Fruit fly (Drosophila melanogaster) Kc167 (cell line): ENCODE measurements around the gene Elp1.

ENCODE experiments used
- Myc ChIP-seq: fragments of >200 bp; optimal IDR thresholded peaks from 2 replicates; lab custom pipeline; 2017; ENCODE audit warnings: missing external identifiers
- h ChIP-seq: fragments of >200 bp; optimal IDR thresholded peaks from 3 replicates; lab custom pipeline; 2018; ENCODE audit warnings: missing external identifiers
- psq ChIP-seq: fragments of >200 bp; optimal IDR thresholded peaks from 2 replicates; lab custom pipeline; 2017; ENCODE audit warnings: missing external identifiers

DNA sequence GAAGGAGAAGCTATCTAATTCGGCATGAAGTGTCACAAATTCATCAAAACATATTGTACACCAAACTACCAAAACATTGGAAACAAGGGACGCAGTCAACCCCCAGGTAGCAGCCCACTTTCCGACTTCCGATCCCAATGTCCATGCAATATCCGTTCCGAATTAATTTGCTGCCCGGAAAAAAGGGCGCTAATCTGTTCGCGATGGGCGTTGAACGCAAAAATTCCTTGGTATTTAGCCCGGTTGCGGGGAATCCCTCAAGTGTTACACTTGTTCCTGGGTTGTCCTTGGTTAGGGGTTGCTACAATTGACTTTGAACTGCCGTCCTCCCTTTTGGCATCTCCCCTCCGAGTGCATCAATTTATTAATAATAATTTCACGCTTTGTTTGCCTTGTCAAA, 41.7 kb downstream of the Elp1 start:
- TF ChIP-seq Myc, result no peak
- no peak for TF ChIP-seq h
- TF ChIP-seq psq (lab: Kevin White, UChicago), result no peak
